Worm (Caenorhabditis elegans) whole organism, midembryonic: ENCODE results near the gene F26G1.3.

Experiments used
- T22C8.4 ChIP-seq: fragments of 200-800 bp; sonication (Bioruptor generic); IDR thresholded peaks from 2 replicates; pipeline ENCODE4 v1.3.6; 2022; ENCODE audit warnings: missing genetic modification characterization, missing compliant biosample characterization
- cog-1 ChIP-seq: sonication (generic microtip); optimal IDR thresholded peaks from 2 replicates; lab custom pipeline; 2016; ENCODE audit warnings: missing genetic modification characterization, missing compliant biosample characterization
- flt-1 ChIP-seq: fragments of 200-800 bp; sonication (Bioruptor generic); IDR thresholded peaks from 2 replicates; pipeline ENCODE4 v1.3.6; 2022; ENCODE audit warnings: missing genetic modification characterization, missing compliant biosample characterization
- klf-2 ChIP-seq: fragments of 200-800 bp; sonication (Bioruptor generic); conservative IDR thresholded peaks from 2 replicates; pipeline ENCODE4 v1.3.6; 2022; ENCODE audit warnings: missing genetic modification reagents, missing genetic modification characterization, missing compliant biosample characterization
- med-1 ChIP-seq: sonication (generic microtip); optimal IDR thresholded peaks from 2 replicates; lab custom pipeline; 2017; ENCODE audit warnings: missing genetic modification characterization, mild to moderate bottlenecking, missing compliant biosample characterization, antibody characterized with exemption, missing genetic modification reagents; ENCODE audit not compliant: insufficient read depth
- ref-1 ChIP-seq: fragments of 200-800 bp; sonication (Bioruptor generic); conservative IDR thresholded peaks from 2 replicates; pipeline ENCODE4 v1.3.6; 2022; ENCODE audit warnings: missing genetic modification reagents, missing genetic modification characterization, missing compliant biosample characterization
- tab-1 ChIP-seq: fragments of 200-800 bp; sonication (Bioruptor generic); IDR thresholded peaks from 2 replicates; pipeline ENCODE4 v1.3.6; 2022; ENCODE audit warnings: missing genetic modification characterization, missing compliant biosample characterization
- ztf-23 ChIP-seq: fragments of 200-800 bp; sonication (Bioruptor generic); IDR thresholded peaks from 2 replicates; pipeline ENCODE4 v1.3.6; 2022; ENCODE audit warnings: missing genetic modification reagents, missing genetic modification characterization, missing compliant biosample characterization
- ztf-29 ChIP-seq: fragments of 200-800 bp; sonication (Bioruptor generic); IDR thresholded peaks from 2 replicates; pipeline ENCODE4 v1.3.6; 2022; ENCODE audit warnings: missing genetic modification reagents, missing genetic modification characterization, missing compliant biosample characterization

The F26G1.3 gene

DNA sequence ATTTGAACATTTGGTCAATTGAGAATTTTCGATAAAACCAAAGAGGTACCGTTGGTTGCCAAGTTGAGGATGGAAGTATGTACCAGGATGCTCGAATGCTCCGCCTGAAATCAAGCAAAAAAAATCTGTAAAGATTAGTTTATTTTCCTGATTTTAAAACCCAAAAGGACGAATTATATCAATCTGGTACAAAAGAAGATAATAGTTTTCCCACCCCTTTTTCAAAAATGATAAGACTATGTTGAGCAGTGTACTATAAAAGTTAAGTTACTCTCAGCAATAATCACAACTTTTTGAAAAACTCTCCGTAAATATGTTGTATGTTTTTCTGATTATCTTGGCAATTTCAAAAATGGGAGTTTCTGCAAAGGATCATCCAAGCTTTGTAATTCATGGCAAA lies at the start of gene F26G1.3:
Gene F26G1.3, plus strand, starts transcription at position 301 of the 400 bp plus-strand sequence.
- TF ChIP-seq ref-1 (GFP tag; lab: Robert Waterston, UW) (no peak), cog-1 (tag; lab: Kevin White, UChicago) (no peak), ztf-23 (GFP tag; lab: Robert Waterston, UW) (no peak), flt-1 (GFP tag; lab: Robert Waterston, UW) (no peak), tab-1 (GFP tag; lab: Robert Waterston, UW) (no peak), klf-2 (GFP tag; lab: Robert Waterston, UW) (no peak), med-1 (no peak), ztf-29 (GFP tag; lab: Robert Waterston, UW) (no peak), T22C8.4 (GFP tag; lab: Robert Waterston, UW) (no peak)

- TF ChIP-seq tab-1 (GFP tag; lab: Robert Waterston, UW) (no peak), ztf-29 (GFP tag; lab: Robert Waterston, UW) (no peak), T22C8.4 (GFP tag; lab: Robert Waterston, UW) (no peak), flt-1 (GFP tag; lab: Robert Waterston, UW) (no peak), cog-1 (tag; lab: Kevin White, UChicago) (no peak)
Measured at ce11 chrII:4710120-4710519, 48.4 kb upstream of the F26G1.3 start, which contains the start of gene tag-151. Gene tag-151 (plus strand): TSS chrII:4710277.

- TF ChIP-seq ztf-23 (GFP tag; lab: Robert Waterston, UW): no peak
- no peak for TF ChIP-seq T22C8.4 (GFP tag; lab: Robert Waterston, UW)
- no peak for TF ChIP-seq cog-1 (tag; lab: Kevin White, UChicago)
- no peak for TF ChIP-seq tab-1 (GFP tag; lab: Robert Waterston, UW)
- TF ChIP-seq flt-1 (GFP tag; lab: Robert Waterston, UW): no peak
- TF ChIP-seq ref-1 (GFP tag; lab: Robert Waterston, UW): no peak
- TF ChIP-seq klf-2 (GFP tag; lab: Robert Waterston, UW): no peak
- TF ChIP-seq med-1: no peak
- TF ChIP-seq ztf-29 (GFP tag; lab: Robert Waterston, UW): no peak
Measured at ce11 chrII:4710813-4711212, 47.7 kb upstream of the F26G1.3 start.

ce11 chrII:4715676-4716075 lies 42.9 kb upstream of the F26G1.3 start, which contains the start of gene F41C3.8:
Gene F41C3.8 (plus strand): TSS chrII:4716046.
- TF ChIP-seq cog-1 (tag; lab: Kevin White, UChicago) (no peak), tab-1 (GFP tag; lab: Robert Waterston, UW) (no peak), ref-1 (GFP tag; lab: Robert Waterston, UW) (no peak), T22C8.4 (GFP tag; lab: Robert Waterston, UW) (no peak), flt-1 (GFP tag; lab: Robert Waterston, UW) (no peak), med-1 (no peak), klf-2 (GFP tag; lab: Robert Waterston, UW) (no peak), ztf-23 (GFP tag; lab: Robert Waterston, UW) (no peak), ztf-29 (GFP tag; lab: Robert Waterston, UW) (no peak)

DNA sequence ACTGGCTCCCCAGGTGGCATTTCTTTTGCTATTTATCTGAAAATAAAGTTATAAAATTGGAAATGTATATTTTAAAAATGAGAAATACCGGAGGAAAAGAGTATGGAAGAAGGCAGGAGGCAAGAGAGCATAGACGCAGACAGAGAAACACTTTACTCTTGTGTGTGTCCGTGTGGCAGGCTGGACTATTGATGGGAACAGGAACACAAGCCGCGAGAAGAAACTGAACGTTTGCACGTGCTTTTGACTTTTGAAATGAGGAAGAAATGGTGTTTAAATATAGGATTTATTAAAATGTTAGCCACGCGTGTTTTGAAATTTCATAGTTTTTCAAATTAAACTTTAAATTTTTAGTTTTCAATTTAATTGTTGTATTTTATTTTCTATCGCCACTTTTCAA lies 32.4 kb upstream of the F26G1.3 start, which contains the start of gene F10G7.10:
Gene F10G7.10, minus strand, starts transcription at position 145 of the 400 bp plus-strand sequence.
- TF ChIP-seq T22C8.4 (GFP tag; lab: Robert Waterston, UW): no peak
- no peak for TF ChIP-seq ref-1 (GFP tag; lab: Robert Waterston, UW)
- no peak for TF ChIP-seq cog-1 (tag; lab: Kevin White, UChicago)
- no peak for TF ChIP-seq ztf-23 (GFP tag; lab: Robert Waterston, UW)
- no peak for TF ChIP-seq tab-1 (GFP tag; lab: Robert Waterston, UW)
- TF ChIP-seq ztf-29 (GFP tag; lab: Robert Waterston, UW): no peak
- TF ChIP-seq klf-2 (GFP tag; lab: Robert Waterston, UW): no peak
- no peak for TF ChIP-seq med-1
- no peak for TF ChIP-seq flt-1 (GFP tag; lab: Robert Waterston, UW)

DNA sequence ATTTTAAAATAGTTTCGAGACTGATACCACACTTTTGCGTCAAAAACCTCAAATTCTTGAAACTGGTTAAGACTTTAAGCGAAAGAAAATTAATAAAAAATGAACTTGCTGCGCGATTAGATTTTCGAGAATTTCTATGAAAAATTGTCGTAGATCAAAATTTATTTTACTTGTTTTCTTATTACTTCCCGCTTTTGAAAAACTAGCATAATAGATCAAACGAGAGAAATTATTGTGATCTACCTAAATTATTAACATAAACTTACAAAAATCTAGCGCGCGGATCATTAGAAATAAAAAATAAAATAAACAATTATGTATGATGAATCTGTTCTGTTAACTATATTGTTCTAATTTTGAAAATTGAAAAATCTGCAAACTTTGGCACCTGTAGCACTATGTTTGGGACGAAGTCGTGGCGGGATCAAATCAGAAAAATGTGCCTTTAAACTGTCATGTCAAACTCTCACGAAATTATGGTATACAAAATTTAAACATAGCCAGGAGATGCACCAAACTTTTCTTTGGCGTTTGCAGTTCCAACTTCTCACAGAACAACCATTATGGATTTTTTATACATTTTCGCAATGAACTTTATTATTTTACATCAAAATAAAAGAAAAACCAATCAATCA lies 31.7 kb upstream of the F26G1.3 start:
- TF ChIP-seq T22C8.4 (GFP tag; lab: Robert Waterston, UW) (no peak), ref-1 (GFP tag; lab: Robert Waterston, UW) (no peak), flt-1 (GFP tag; lab: Robert Waterston, UW) (no peak), ztf-23 (GFP tag; lab: Robert Waterston, UW) (no peak), cog-1 (tag; lab: Kevin White, UChicago) (no peak), tab-1 (GFP tag; lab: Robert Waterston, UW) (no peak), ztf-29 (GFP tag; lab: Robert Waterston, UW) (no peak), klf-2 (GFP tag; lab: Robert Waterston, UW) (no peak), med-1 (no peak)

ce11 chrII:4727769-4728168 lies 30.8 kb upstream of the F26G1.3 start, which contains the start of gene ttr-41:
Gene ttr-41 (minus strand): TSS chrII:4727869.
- TF ChIP-seq klf-2 (GFP tag; lab: Robert Waterston, UW) (no peak), med-1 (no peak), tab-1 (GFP tag; lab: Robert Waterston, UW) (no peak), flt-1 (GFP tag; lab: Robert Waterston, UW) (no peak), ztf-23 (GFP tag; lab: Robert Waterston, UW) (no peak), ref-1 (GFP tag; lab: Robert Waterston, UW) (no peak), cog-1 (tag; lab: Kevin White, UChicago) (no peak), T22C8.4 (GFP tag; lab: Robert Waterston, UW) (no peak), ztf-29 (GFP tag; lab: Robert Waterston, UW) (no peak)

DNA sequence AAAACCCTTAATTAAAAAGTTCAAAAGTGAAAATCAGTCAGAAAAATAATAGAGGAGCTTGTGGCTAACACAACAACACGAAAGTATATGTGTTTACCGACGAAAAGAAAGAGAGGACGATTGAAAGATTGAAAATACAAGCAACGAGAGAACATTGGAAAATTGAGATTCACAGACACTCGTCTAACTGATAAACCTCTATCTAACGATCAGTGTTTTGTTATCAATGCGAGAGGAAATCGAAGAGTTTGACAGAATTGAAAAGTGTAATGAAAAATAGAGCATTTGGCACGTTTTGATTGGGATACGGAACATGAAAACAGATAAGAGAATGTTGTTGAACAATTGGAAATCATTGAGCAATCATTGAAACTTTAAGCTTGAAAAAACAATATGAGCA lies 29.9 kb upstream of the F26G1.3 start:
- no peak for TF ChIP-seq tab-1 (GFP tag; lab: Robert Waterston, UW)
- TF ChIP-seq T22C8.4 (GFP tag; lab: Robert Waterston, UW): no peak
- no peak for TF ChIP-seq ref-1 (GFP tag; lab: Robert Waterston, UW)
- no peak for TF ChIP-seq ztf-23 (GFP tag; lab: Robert Waterston, UW)
- TF ChIP-seq flt-1 (GFP tag; lab: Robert Waterston, UW): no peak
- no peak for TF ChIP-seq cog-1 (tag; lab: Kevin White, UChicago)
- no peak for TF ChIP-seq med-1
- no peak for TF ChIP-seq klf-2 (GFP tag; lab: Robert Waterston, UW)
- no peak for TF ChIP-seq ztf-29 (GFP tag; lab: Robert Waterston, UW)

ce11 chrII:4729733-4730132 lies 28.8 kb upstream of the F26G1.3 start, which contains the start of gene F41C3.7:
Gene F41C3.7 (plus strand): TSS chrII:4730033.
- TF ChIP-seq ztf-23 (GFP tag; lab: Robert Waterston, UW) (no peak), flt-1 (GFP tag; lab: Robert Waterston, UW) (no peak), T22C8.4 (GFP tag; lab: Robert Waterston, UW) (no peak), ztf-29 (GFP tag; lab: Robert Waterston, UW) (no peak), klf-2 (GFP tag; lab: Robert Waterston, UW) (no peak), ref-1 (GFP tag; lab: Robert Waterston, UW) (no peak), cog-1 (tag; lab: Kevin White, UChicago) (no peak)
